Worm (Caenorhabditis elegans): ENCODE results near the gene ulp-3.

ulp-3 gene

DNA sequence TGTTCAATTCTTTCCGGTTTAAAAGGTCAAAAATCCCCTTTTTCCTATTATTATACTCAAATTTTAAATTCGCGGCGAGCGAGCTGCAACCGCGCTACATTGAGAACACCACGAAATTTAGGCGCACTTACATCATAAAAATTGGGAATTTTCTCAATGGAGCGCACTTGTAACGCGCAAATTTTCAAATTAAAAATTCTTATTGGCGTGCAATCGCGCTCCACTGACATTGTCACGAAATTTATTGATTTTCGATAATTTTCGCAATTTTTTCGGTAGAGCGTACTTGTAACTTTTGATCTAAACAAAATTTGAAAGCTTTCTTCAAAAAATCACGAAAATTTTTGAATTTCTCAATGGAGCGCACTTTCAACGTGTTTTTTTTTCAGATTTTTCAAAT lies at the start of gene ulp-3:
TSS of gene ulp-3 (plus strand) at position 388 of the 400 bp plus-strand sequence.
- TF ChIP-seq unc-62 (GFP tag; optimal IDR thresholded peaks at IDR 0.05) (no peak), dmd-4 (tag; optimal IDR thresholded peaks at IDR 0.05) (no peak)

DNA sequence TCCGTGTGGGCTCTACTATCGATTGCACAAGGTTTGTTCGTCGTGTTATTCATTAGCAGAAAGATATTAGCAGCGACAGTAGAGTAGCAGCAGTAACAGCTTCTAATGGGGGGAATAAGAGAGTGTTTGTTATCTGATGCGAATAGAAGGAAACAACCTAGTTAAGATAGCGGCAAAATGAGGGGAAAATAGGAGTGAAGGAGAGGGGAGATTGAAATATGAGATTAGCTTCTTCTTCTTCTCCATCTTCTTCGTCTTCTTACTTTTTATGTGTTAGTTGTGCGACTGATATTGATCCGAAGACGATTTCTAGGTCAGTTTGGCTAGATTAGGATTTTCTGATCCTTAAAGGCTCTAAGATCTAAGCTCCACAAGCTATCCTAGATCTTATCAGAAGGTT lies 48.5 kb upstream of the ulp-3 start:
- no peak for TF ChIP-seq lin-39 (tag; optimal IDR thresholded peaks at IDR 0.05)
- peak; percentile 87 for TF ChIP-seq elt-1 (tag; optimal IDR thresholded peaks at IDR 0.05)
- peak; percentile 86 for TF ChIP-seq nhr-23 (tag; optimal IDR thresholded peaks at IDR 0.05)
- TF ChIP-seq nhr-129 (tag; optimal IDR thresholded peaks at IDR 0.05): no peak
- TF ChIP-seq ceh-82 (tag; optimal IDR thresholded peaks at IDR 0.05): no peak

DNA sequence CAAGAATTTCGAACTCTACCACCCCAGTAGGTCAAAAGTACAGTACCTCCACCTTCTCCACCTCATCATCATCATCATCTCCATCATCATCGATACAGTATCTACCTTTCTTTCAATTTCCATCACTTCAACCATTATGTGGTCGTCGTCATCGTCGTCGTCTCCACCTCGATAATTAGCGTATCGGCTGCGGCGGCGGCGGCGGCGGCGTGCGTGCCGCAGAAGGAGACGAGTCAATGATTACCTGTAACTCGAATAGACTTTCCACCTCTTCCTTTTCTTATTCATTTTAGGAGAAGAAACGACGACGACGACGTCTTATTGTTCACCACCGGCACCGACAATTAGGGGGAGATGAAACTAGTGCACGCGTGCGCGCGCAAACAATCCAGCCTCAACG lies 47.9 kb upstream of the ulp-3 start:
- no peak for TF ChIP-seq elt-1 (tag; optimal IDR thresholded peaks at IDR 0.05)
- no peak for TF ChIP-seq lin-13 (GFP tag; optimal IDR thresholded peaks at IDR 0.05)

DNA sequence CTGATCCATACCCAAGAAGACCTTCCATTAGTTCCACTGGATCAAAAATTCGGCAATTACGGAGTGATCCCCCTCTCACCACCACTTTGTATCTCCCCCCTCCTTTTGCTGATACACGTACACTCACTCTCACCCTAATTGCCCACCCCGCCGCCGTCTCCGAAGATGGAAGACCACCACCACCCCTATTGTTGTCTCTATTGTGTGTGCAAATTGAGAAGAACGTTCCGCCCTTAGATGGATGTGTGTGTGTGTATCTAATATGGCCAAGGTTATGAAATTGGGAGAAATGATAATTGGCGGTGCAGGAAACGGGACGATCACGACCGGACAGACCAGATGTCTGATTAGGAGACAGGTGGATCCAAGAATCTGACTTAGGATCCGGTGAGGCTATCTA lies 47.2 kb upstream of the ulp-3 start:
- TF ChIP-seq snpc-4 (tag; optimal IDR thresholded peaks at IDR 0.05) (no peak), sem-4 (tag; optimal IDR thresholded peaks at IDR 0.05) (no peak), ZK546.5 (tag; optimal IDR thresholded peaks at IDR 0.05) (no peak), lsy-2 (tag; optimal IDR thresholded peaks at IDR 0.05) (no peak)

DNA sequence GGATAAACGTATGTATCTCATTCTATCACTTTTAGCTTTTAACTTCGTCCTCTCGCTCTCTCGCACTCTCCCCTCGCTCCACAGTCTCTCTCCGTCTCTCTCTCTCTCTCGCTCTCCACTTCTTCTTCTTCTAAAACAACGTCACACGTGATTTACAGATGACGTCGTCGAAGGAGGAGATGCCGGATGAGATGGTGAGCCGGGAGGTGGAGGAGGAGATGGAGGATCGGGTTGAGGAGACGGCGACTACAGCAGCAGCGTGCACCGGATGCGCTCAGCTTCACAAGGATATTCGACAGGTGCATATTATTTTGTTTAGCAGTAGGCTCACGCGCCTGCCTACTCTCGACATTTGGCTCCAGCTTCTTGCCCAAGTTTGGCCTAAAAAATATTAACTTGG lies 45.6 kb upstream of the ulp-3 start, which contains the start of gene elt-6:
TSS of gene elt-6 (plus strand) at position 159 of the 400 bp plus-strand sequence.
- TF ChIP-seq unc-55 (GFP tag; optimal IDR thresholded peaks at IDR 0.05) (peak; percentile 6), nhr-10 (tag; optimal IDR thresholded peaks at IDR 0.05) (no peak)

DNA sequence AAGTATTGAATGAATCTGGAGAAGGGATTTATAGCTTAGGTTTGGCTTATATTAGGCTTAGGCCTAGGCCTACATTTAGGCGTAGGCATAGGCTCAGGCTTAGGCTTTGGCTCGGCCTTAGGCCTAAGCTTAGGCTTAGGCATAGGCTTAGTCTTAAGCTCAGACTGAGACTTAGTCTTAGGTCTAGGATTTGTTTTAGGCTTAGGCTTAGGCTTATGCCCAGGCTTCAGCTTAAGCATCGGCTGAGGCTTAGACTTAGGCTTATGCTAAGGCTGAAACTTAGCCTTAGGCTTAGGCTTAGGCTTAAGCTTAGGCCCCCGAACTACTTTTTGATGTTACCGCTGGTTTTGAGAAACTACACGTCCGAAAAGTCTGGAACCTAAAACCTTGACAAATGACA lies 42.9 kb upstream of the ulp-3 start:
- no peak for TF ChIP-seq elt-1 (tag; optimal IDR thresholded peaks at IDR 0.05)
- TF ChIP-seq peb-1 (tag; optimal IDR thresholded peaks at IDR 0.05): no peak
- no peak for TF ChIP-seq ztf-4 (tag; optimal IDR thresholded peaks at IDR 0.05)

DNA sequence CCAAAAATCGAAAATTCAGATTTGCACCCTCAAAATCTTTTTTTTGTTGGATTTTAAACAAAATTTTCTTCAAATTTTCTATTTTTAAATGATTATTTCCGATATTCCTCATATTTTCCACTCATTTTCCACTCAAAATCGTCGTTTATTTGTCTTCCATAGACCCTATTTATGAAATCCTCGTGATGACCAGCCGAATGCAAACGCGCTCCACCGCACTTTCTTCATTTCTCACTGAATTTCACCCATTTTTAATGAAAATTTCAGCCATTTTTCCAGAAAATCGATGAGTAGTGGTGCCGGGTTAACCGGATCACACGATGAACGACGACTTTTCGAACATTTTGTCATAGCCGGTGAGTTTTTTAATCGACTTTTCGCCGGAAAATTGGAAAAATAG lies 39.7 kb upstream of the ulp-3 start, which contains the start of gene denn-4:
TSS of gene denn-4 (plus strand) at position 280 of the 400 bp plus-strand sequence.
- no peak for TF ChIP-seq ZK546.5 (tag; optimal IDR thresholded peaks at IDR 0.05)
- TF ChIP-seq nhr-129 (tag; optimal IDR thresholded peaks at IDR 0.05): peak; percentile 1
- TF ChIP-seq ztf-4 (tag; optimal IDR thresholded peaks at IDR 0.05): no peak
- TF ChIP-seq nhr-12 (tag; optimal IDR thresholded peaks at IDR 0.05): no peak
- peak in 1 of 2 experiments; percentile 52 for TF ChIP-seq lsy-2 (tag; optimal IDR thresholded peaks at IDR 0.05)
- TF ChIP-seq C34F6.9 (tag; optimal IDR thresholded peaks at IDR 0.05): peak; percentile 29
- TF ChIP-seq unc-55 (GFP tag; optimal IDR thresholded peaks at IDR 0.05): peak; percentile 25

DNA sequence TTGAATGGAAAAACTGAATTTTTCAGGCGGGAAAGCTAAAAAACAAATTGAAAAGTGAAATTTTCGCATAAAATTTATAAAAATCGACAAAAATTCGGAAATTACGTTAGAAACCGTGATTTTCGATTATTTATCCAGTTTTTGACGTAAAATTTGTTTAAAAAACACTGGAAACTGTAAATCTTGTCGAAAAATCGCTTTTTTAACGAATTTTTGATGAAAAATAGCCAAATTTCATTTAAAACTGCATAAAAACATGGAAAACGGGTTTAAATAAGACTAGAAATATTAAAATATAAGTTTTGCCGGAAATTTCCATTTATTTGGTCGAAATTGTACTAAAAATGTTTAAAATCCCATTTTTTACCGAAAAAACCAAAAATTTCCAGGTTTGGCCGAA lies 39.3 kb upstream of the ulp-3 start:
- TF ChIP-seq crh-2 (tag; optimal IDR thresholded peaks at IDR 0.05): no peak
- no peak for TF ChIP-seq sma-3 (GFP tag; optimal IDR thresholded peaks at IDR 0.05)
- TF ChIP-seq nhr-6 (tag; optimal IDR thresholded peaks at IDR 0.05): no peak
- TF ChIP-seq dmd-4 (tag; optimal IDR thresholded peaks at IDR 0.05): no peak
- TF ChIP-seq unc-55 (GFP tag; optimal IDR thresholded peaks at IDR 0.05): no peak
- no peak for TF ChIP-seq nhr-21 (tag; optimal IDR thresholded peaks at IDR 0.05)
- TF ChIP-seq F13H6.1 (tag; optimal IDR thresholded peaks at IDR 0.05): no peak
- no peak for TF ChIP-seq lin-13 (GFP tag; optimal IDR thresholded peaks at IDR 0.05)
- TF ChIP-seq zag-1 (tag; optimal IDR thresholded peaks at IDR 0.05): no peak
- no peak for TF ChIP-seq elt-1 (tag; optimal IDR thresholded peaks at IDR 0.05)
- TF ChIP-seq mab-5 (tag; optimal IDR thresholded peaks at IDR 0.05): no peak
- TF ChIP-seq nhr-77 (tag; optimal IDR thresholded peaks at IDR 0.05): no peak
- no peak for TF ChIP-seq egl-27 (tag; optimal IDR thresholded peaks at IDR 0.05)
- no peak for TF ChIP-seq ztf-11 (tag; optimal IDR thresholded peaks at IDR 0.05)
- TF ChIP-seq ZK546.5 (tag; optimal IDR thresholded peaks at IDR 0.05): no peak
- no peak for TF ChIP-seq ztf-4 (tag; optimal IDR thresholded peaks at IDR 0.05)
- TF ChIP-seq nhr-12 (tag; optimal IDR thresholded peaks at IDR 0.05): no peak
- no peak for TF ChIP-seq sem-4 (tag; optimal IDR thresholded peaks at IDR 0.05)
- no peak for TF ChIP-seq C34F6.9 (tag; optimal IDR thresholded peaks at IDR 0.05)

Measured in whole organism, L2 larva.